Fruit fly (Drosophila melanogaster) whole organism, wandering third instar larva: Measurements from ENCODE around the gene Rab10.

Source experiments
- Abd-B ChIP-seq: fragments of >200 bp; optimal IDR thresholded peaks from 2 replicates; lab custom pipeline; 2017; ENCODE audit warnings: missing biosample characterization, missing genetic modification characterization
- Dfd ChIP-seq: fragments of >200 bp; optimal IDR thresholded peaks from 2 replicates; lab custom pipeline; 2017; ENCODE audit warnings: missing biosample characterization, missing genetic modification characterization
- Myc ChIP-seq: fragments of >200 bp; optimal IDR thresholded peaks from 2 replicates; lab custom pipeline; 2017
- h ChIP-seq: fragments of 200-800 bp; sonication (Bioruptor generic); optimal IDR thresholded peaks from 3 replicates; lab custom pipeline; 2016; ENCODE audit warnings: missing biosample characterization, mild to moderate bottlenecking, missing genetic modification characterization
- lola ChIP-seq: fragments of >200 bp; optimal IDR thresholded peaks from 2 replicates; lab custom pipeline; 2017; ENCODE audit warnings: missing biosample characterization, missing genetic modification characterization
- psq ChIP-seq: fragments of 200-800 bp; sonication (Bioruptor generic); optimal IDR thresholded peaks from 3 replicates; lab custom pipeline; 2017; ENCODE audit warnings: missing biosample characterization, mild to moderate bottlenecking, missing genetic modification characterization, moderate library complexity

DNA sequence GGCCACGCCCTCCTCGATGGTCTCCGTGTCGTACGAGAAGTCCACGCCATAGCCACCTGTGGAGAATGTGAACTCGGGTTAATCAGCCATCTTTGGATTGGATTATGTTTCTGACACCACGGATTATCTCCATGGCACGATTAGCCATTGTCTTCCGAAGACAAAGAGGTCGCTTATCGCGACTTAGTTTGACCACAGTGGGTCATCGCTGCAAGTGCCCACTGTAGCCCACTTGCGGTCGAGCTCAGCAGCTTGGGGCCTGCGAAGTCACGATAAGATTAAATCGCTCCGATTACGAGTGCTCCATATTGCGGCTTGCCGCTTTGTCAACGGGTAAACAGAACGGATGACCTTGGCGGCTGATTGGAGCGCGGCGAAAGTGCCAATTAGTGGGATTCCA is 4.8 kb downstream of the Rab10 start:
- TF ChIP-seq Dfd (GFP tag; lab: Kevin White, UChicago) (no peak), h (GFP tag; lab: Kevin White, UChicago) (no peak), Myc (no peak), psq (GFP tag; lab: Kevin White, UChicago) (no peak), lola (GFP tag; lab: Kevin White, UChicago) (no peak), Abd-B (GFP tag; lab: Kevin White, UChicago) (no peak)
